Fruit fly (Drosophila melanogaster): ENCODE results near the gene Edem2.

Edem2 gene

DNA sequence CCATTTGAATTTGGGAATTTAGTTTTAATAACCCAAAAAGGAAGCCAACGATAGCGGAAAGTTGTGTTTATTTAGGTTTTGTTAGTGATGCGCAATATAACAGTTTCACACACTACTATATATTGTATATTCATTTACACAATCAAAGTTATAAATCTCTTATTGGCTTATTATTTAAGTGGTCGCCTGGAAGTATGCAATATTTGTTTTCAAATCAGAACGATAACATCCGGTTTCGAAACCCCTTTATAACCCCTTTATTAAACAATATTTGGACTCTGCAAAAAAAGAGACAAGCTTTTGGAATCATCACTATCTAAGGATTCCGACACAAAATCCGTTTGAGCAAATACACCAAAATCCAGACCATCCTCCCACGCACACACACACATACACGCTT, 34.1 kb upstream of the Edem2 start:
- TF ChIP-seq net (GFP tag; optimal IDR thresholded peaks at IDR 0.05) (peak; percentile 6), eg (GFP tag; IDR thresholded peaks at IDR 0.05) (peak; percentile 18; the same call in 1 of the 3 replicates), Sox14 (GFP tag; optimal IDR thresholded peaks at IDR 0.05) (no peak), Met (GFP tag; optimal IDR thresholded peaks at IDR 0.05) (peak; percentile 28), CG15336 (GFP tag; IDR thresholded peaks at IDR 0.05) (no peak), topi (GFP tag; optimal IDR thresholded peaks at IDR 0.05) (peak; percentile 34), CG3919 (GFP tag; optimal IDR thresholded peaks at IDR 0.05) (peak; percentile 36), CG6808 (GFP tag; optimal IDR thresholded peaks at IDR 0.05) (peak; percentile 15), CG6792 (GFP tag; optimal IDR thresholded peaks at IDR 0.05) (peak; percentile 5), CG10669 (GFP tag; optimal IDR thresholded peaks at IDR 0.05) (no peak), CG8632 (GFP tag; optimal IDR thresholded peaks at IDR 0.05) (peak; percentile 22), lz (GFP tag; optimal IDR thresholded peaks at IDR 0.05) (peak; percentile 2), svp (GFP tag) (no peak), fd85E (GFP tag; optimal IDR thresholded peaks at IDR 0.05) (no peak), pdm3 (GFP tag; optimal IDR thresholded peaks at IDR 0.05) (no peak), fd59A (GFP tag; optimal IDR thresholded peaks at IDR 0.05) (no peak), CG8119 (GFP tag; IDR thresholded peaks at IDR 0.05) (0 out of 3 replicates have a peak, but pooled peaks have one; percentile 22), OdsH (GFP tag; optimal IDR thresholded peaks at IDR 0.05) (no peak), Hr4 (GFP tag; optimal IDR thresholded peaks at IDR 0.05) (no peak), Eip75B (GFP tag; optimal IDR thresholded peaks at IDR 0.05) (no peak), CG31627 (GFP tag; optimal IDR thresholded peaks at IDR 0.05) (no peak), Eip78C (GFP tag) (peak; percentile 87), vri (GFP tag; optimal IDR thresholded peaks at IDR 0.05) (no peak), esn (GFP tag; optimal IDR thresholded peaks at IDR 0.05) (peak; percentile 9), CG6854 (GFP tag; optimal IDR thresholded peaks at IDR 0.05) (peak; percentile 39), CG34406 (GFP tag; optimal IDR thresholded peaks at IDR 0.05) (peak; percentile 16), Hr39 (GFP tag; optimal IDR thresholded peaks at IDR 0.05) (no peak), ss (GFP tag; optimal IDR thresholded peaks at IDR 0.05) (peak in 1 of 2 experiments; percentile 13), CG32006 (GFP tag; optimal IDR thresholded peaks at IDR 0.05) (no peak)

DNA sequence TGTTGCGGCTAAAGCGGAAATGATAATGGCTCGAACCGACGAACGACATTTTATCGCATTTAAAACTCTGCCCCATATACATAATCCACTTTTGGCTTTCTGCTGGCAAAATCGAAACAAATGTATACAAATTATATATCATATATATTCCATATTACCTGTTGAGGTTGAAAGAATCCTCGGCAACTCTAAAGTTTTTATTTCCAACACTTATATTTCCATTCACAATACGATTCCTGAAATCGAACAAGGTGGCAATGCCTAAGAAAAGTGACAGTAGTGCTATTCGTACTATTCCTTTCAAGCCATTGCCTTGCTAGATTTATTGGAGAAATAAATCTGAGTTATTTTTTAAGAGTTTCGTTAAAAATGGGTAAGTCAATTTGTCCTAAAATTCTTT, 33.5 kb upstream of the Edem2 start, which contains the start of gene Pk34A:
Gene Pk34A (plus strand): TSS at position 301 of the 400 bp plus-strand sequence.
- no peak for TF ChIP-seq CG10669 (GFP tag; optimal IDR thresholded peaks at IDR 0.05)
- no peak for TF ChIP-seq Gug (GFP tag; IDR thresholded peaks at IDR 0.05)

DNA sequence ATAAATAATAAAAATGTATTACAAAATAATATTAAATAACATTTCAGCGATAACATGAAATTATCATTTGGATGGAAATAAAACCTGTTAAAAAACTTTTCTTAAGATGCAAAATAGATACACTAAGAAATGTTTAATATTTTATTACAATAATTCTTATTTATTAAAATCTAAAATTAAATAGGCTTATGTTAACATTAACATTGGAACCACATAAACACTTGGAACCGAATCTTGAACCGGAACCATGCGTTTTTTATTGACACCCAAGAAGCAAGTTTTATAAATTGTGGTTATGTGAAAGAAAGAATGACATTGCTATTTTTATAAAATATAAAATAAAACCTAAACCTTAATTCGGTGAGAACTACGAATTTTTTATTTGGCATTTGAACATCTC, 31.8 kb upstream of the Edem2 start, which contains the start of gene kmg:
Gene kmg (plus strand): TSS at position 301 of the 400 bp plus-strand sequence.
- no peak for TF ChIP-seq Sox102F (GFP tag; optimal IDR thresholded peaks at IDR 0.05)
- no peak for TF ChIP-seq CG3919 (GFP tag; optimal IDR thresholded peaks at IDR 0.05)
- TF ChIP-seq CG6808 (GFP tag; optimal IDR thresholded peaks at IDR 0.05): no peak

DNA sequence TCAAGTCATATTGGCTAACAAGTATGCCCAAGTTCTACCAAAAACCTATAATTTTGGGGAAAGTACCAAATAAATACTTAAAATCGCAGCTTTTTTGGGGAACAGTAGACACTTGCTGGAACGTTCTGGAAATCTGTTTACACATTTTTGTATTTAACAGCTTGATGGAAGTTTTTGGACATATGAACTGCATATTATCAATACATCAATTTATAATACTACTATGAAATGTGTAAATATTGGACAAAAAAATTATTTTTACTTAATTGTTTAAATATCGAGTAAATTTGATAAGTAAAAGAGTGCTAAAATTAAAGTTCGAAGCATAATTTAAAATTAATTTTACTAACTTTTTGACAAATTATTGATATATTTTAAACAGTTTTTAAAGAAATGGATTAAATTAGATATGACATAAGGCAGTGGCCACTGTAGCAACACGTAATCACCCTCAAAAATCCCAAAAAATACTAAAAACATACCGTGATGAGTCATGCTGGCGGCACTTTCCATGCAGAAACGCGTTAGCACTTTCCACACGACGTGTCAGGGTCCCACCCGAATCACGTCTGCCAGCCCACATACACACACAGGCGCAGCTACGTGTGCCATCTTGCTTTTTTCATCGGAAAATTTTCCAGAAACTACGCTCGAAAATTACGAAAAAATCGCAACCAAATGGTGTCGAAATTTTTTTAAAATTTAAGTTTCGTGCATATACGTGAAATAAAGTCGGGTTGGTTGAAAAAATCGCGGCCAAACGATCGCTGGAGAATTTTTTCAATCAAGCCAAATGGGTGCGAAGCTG, 26.8 kb upstream of the Edem2 start, which contains the start of gene Sirt1:
Gene Sirt1 (plus strand): TSS at position 571 of the 808 bp plus-strand sequence.
- TF ChIP-seq dac (GFP tag; optimal IDR thresholded peaks at IDR 0.05) (no peak), CG11902 (GFP tag; optimal IDR thresholded peaks at IDR 0.05) (peak; percentile 76), Eip93F (GFP tag; optimal IDR thresholded peaks at IDR 0.05) (peak; percentile 26), CG10631 (GFP tag; optimal IDR thresholded peaks at IDR 0.05) (peak; percentile 92), Ets21C (GFP tag; optimal IDR thresholded peaks at IDR 0.05) (peak; percentile 65), Sox14 (GFP tag; optimal IDR thresholded peaks at IDR 0.05) (peak; percentile 74), OdsH (GFP tag; optimal IDR thresholded peaks at IDR 0.05) (peak; percentile 89), topi (GFP tag; optimal IDR thresholded peaks at IDR 0.05) (peak; percentile 77), net (GFP tag; optimal IDR thresholded peaks at IDR 0.05) (peak; percentile 81), CG34406 (GFP tag; optimal IDR thresholded peaks at IDR 0.05) (peak; percentile 87), CG4318 (GFP tag; optimal IDR thresholded peaks at IDR 0.05) (peak; percentile 86), CG3919 (GFP tag; optimal IDR thresholded peaks at IDR 0.05) (peak; percentile 81), ss (GFP tag; optimal IDR thresholded peaks at IDR 0.05) (peak; percentile 6 to 80), dsx (GFP tag; optimal IDR thresholded peaks at IDR 0.05; ENCODE audit: poor library complexity, severe bottlenecking) (peak; percentile 70), CG6276 (GFP tag; optimal IDR thresholded peaks at IDR 0.05) (peak; percentile 80), Hr4 (GFP tag; optimal IDR thresholded peaks at IDR 0.05) (peak; percentile 87), CG1621 (tag; optimal IDR thresholded peaks at IDR 0.05) (peak; percentile 41), CG7368 (GFP tag; optimal IDR thresholded peaks at IDR 0.05) (peak; percentile 66), cyc (GFP tag; optimal IDR thresholded peaks at IDR 0.05) (peak; percentile 81), vri (GFP tag; optimal IDR thresholded peaks at IDR 0.05) (no peak), spab (GFP tag; optimal IDR thresholded peaks at IDR 0.05) (peak; percentile 70), salr (GFP tag; optimal IDR thresholded peaks at IDR 0.05) (peak; percentile 6 to 92), svp (GFP tag) (no peak)

Data from whole organism, prepupa.